Worm (Caenorhabditis elegans): ENCODE data around the gene cyh-1.
A peak's percentile ranks its signal among the peaks of the same experiment; 100 is the strongest.

DNA sequence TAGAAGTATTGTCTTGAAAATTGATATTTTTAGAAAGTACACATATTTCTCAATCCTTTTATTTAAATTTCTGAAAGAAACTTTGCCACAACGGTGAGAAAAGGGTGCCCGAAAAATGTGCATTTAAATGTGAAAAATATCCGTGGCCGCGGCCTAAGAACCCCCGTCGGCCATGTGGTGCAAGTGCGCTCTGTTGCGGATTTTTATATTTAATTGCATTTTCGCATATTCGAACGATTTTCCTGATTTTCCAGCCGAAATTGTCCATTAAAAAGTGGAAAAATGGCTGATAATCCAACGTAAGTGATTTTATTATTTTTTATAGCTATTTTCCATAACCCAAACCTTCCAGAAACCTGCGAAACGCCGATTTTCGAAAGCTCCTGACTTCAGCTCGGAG lies 22.6 kb upstream of the cyh-1 start, which contains the start of gene smu-2:
- TF ChIP-seq unc-62 (GFP tag; optimal IDR thresholded peaks at IDR 0.05) (no peak), nhr-76 (tag; optimal IDR thresholded peaks at IDR 0.05) (no peak), mab-5 (tag; optimal IDR thresholded peaks at IDR 0.05) (peak; percentile 55), nhr-237 (tag; optimal IDR thresholded peaks at IDR 0.05) (no peak)
